Worm (Caenorhabditis elegans) whole organism, late embryonic: Measurements from ENCODE around the gene gop-1.

Experiments
- C38D4.7 ChIP-seq: fragments of 200-800 bp; sonication (Bioruptor generic); optimal IDR thresholded peaks from 2 replicates; lab custom pipeline; 2018; ENCODE audit warnings: mild to moderate bottlenecking, missing genetic modification characterization, moderate library complexity, missing compliant biosample characterization
- F13H6.1 ChIP-seq: sonication (generic microtip); optimal IDR thresholded peaks from 2 replicates; lab custom pipeline; 2016; ENCODE audit warnings: missing genetic modification characterization, missing compliant biosample characterization
- T23F11.4 ChIP-seq: fragments of 200-800 bp; sonication (Bioruptor generic); optimal IDR thresholded peaks from 2 replicates; lab custom pipeline; 2018; ENCODE audit warnings: mild to moderate bottlenecking, missing genetic modification characterization, missing compliant biosample characterization
- ahr-1 ChIP-seq: sonication (generic microtip); optimal IDR thresholded peaks from 2 replicates; lab custom pipeline; 2016; ENCODE audit warnings: missing genetic modification characterization, missing compliant biosample characterization
- ceh-14 ChIP-seq: sonication (generic microtip); optimal IDR thresholded peaks from 2 replicates; lab custom pipeline; 2016; ENCODE audit warnings: missing genotype, missing genetic modification characterization, missing compliant biosample characterization
- ceh-19 ChIP-seq: fragments of 200-800 bp; sonication (Bioruptor generic); optimal IDR thresholded peaks from 2 replicates; lab custom pipeline; 2018; ENCODE audit warnings: mild to moderate bottlenecking, missing genetic modification characterization, missing compliant biosample characterization
- ceh-30 ChIP-seq: fragments of 150-350 bp; optimal IDR thresholded peaks from 2 replicates; lab custom pipeline; 2014; ENCODE audit warnings: missing biosample characterization, missing genetic modification characterization
- ceh-31 ChIP-seq: sonication (generic microtip); optimal IDR thresholded peaks from 2 replicates; lab custom pipeline; 2016; ENCODE audit warnings: missing genetic modification characterization, missing compliant biosample characterization
- ceh-34 ChIP-seq: sonication (generic microtip); optimal IDR thresholded peaks from 2 replicates; lab custom pipeline; 2016; ENCODE audit warnings: mild to moderate bottlenecking, missing genetic modification characterization, missing compliant biosample characterization
- ceh-45 ChIP-seq: fragments of 200-800 bp; sonication (Bioruptor generic); IDR thresholded peaks from 2 replicates; pipeline ENCODE4 v1.3.6; 2022; ENCODE audit warnings: missing genetic modification reagents, missing genetic modification characterization, missing compliant biosample characterization
- ceh-48 ChIP-seq: sonication (generic microtip); optimal IDR thresholded peaks from 2 replicates; lab custom pipeline; 2016; ENCODE audit warnings: missing genetic modification characterization, inconsistent platforms, missing compliant biosample characterization
- ceh-6 ChIP-seq: fragments of 200-800 bp; sonication (Bioruptor generic); optimal IDR thresholded peaks from 2 replicates; lab custom pipeline; 2018; ENCODE audit warnings: mild to moderate bottlenecking, missing genetic modification characterization, missing compliant biosample characterization
- ceh-9 ChIP-seq: sonication (generic microtip); optimal IDR thresholded peaks from 2 replicates; lab custom pipeline; 2016; ENCODE audit warnings: mild to moderate bottlenecking, missing genetic modification characterization, inconsistent platforms, missing compliant biosample characterization
- dmd-4 ChIP-seq: sonication (generic microtip); optimal IDR thresholded peaks from 2 replicates; lab custom pipeline; 2016; ENCODE audit warnings: borderline replicate concordance, missing genetic modification characterization, missing compliant biosample characterization
- elt-2 ChIP-seq: sonication (generic microtip); optimal IDR thresholded peaks from 2 replicates; lab custom pipeline; 2016; ENCODE audit warnings: missing genetic modification reagents, missing genetic modification characterization, missing compliant biosample characterization
- ets-4 ChIP-seq: sonication (generic microtip); optimal IDR thresholded peaks from 2 replicates; lab custom pipeline; 2016; ENCODE audit warnings: missing genetic modification characterization, missing compliant biosample characterization
- fkh-6 ChIP-seq: sonication (generic microtip); optimal IDR thresholded peaks from 2 replicates; lab custom pipeline; 2016; ENCODE audit warnings: missing genetic modification characterization, missing compliant biosample characterization
- hlh-30 ChIP-seq: sonication (generic microtip); optimal IDR thresholded peaks from 2 replicates; lab custom pipeline; 2017; ENCODE audit warnings: antibody characterized with exemption, missing genetic modification characterization, missing compliant biosample characterization; ENCODE audit not compliant: insufficient read depth
- hlh-6 ChIP-seq: sonication (generic microtip); optimal IDR thresholded peaks from 2 replicates; lab custom pipeline; 2016; ENCODE audit warnings: missing genotype, missing genetic modification characterization, missing compliant biosample characterization
- lim-6 ChIP-seq: sonication (generic microtip); optimal IDR thresholded peaks from 2 replicates; lab custom pipeline; 2016; ENCODE audit warnings: missing genetic modification characterization, missing compliant biosample characterization
- lin-11 ChIP-seq: fragments of 200-800 bp; sonication (Bioruptor generic); optimal IDR thresholded peaks from 2 replicates; lab custom pipeline; 2018; ENCODE audit warnings: mild to moderate bottlenecking, missing genetic modification characterization, missing compliant biosample characterization
- madf-2 ChIP-seq: sonication (generic microtip); optimal IDR thresholded peaks from 2 replicates; lab custom pipeline; 2017; ENCODE audit warnings: missing genetic modification characterization, missing compliant biosample characterization
- mec-3 ChIP-seq: sonication (generic microtip); optimal IDR thresholded peaks from 2 replicates; lab custom pipeline; 2016; ENCODE audit warnings: borderline replicate concordance, missing genetic modification characterization, missing compliant biosample characterization
- nfya-1 ChIP-seq: sonication (generic microtip); optimal IDR thresholded peaks from 2 replicates; lab custom pipeline; 2017; ENCODE audit warnings: missing genetic modification characterization, mild to moderate bottlenecking, missing compliant biosample characterization, antibody characterized with exemption, moderate library complexity
- nhr-232 ChIP-seq: sonication (generic microtip); optimal IDR thresholded peaks from 2 replicates; lab custom pipeline; 2016; ENCODE audit warnings: missing genetic modification characterization, missing compliant biosample characterization
- npax-4 ChIP-seq: sonication (generic microtip); optimal IDR thresholded peaks from 2 replicates; lab custom pipeline; 2016; ENCODE audit warnings: missing genetic modification characterization, missing compliant biosample characterization
- pha-2 ChIP-seq: sonication (generic microtip); optimal IDR thresholded peaks from 2 replicates; lab custom pipeline; 2017; ENCODE audit warnings: mild to moderate bottlenecking, missing genetic modification characterization, missing compliant biosample characterization
- pqm-1 ChIP-seq: sonication (generic microtip); optimal IDR thresholded peaks from 2 replicates; lab custom pipeline; 2016; ENCODE audit warnings: missing genetic modification characterization, missing compliant biosample characterization
- pros-1 ChIP-seq: fragments of 150-350 bp; optimal IDR thresholded peaks from 2 replicates; lab custom pipeline; 2014; ENCODE audit warnings: missing biosample characterization, missing genetic modification reagents, missing genetic modification characterization
- ref-2 ChIP-seq: sonication (generic microtip); optimal IDR thresholded peaks from 2 replicates; lab custom pipeline; 2016; ENCODE audit warnings: missing genetic modification characterization, missing compliant biosample characterization
- rnt-1 ChIP-seq: sonication (generic microtip); optimal IDR thresholded peaks from 2 replicates; lab custom pipeline; 2016; ENCODE audit warnings: missing genetic modification characterization, missing compliant biosample characterization
- sox-2 ChIP-seq: fragments of 200-800 bp; sonication (Bioruptor generic); IDR thresholded peaks from 2 replicates; pipeline ENCODE4 v1.3.6; 2022; ENCODE audit warnings: missing genetic modification reagents, missing genetic modification characterization, missing compliant biosample characterization
- sox-4 ChIP-seq: sonication (generic microtip); optimal IDR thresholded peaks from 2 replicates; lab custom pipeline; 2017; ENCODE audit warnings: mild to moderate bottlenecking, missing genetic modification characterization, inconsistent platforms, missing compliant biosample characterization
- tbx-2 ChIP-seq: sonication (generic microtip); optimal IDR thresholded peaks from 2 replicates; lab custom pipeline; 2016; ENCODE audit warnings: missing genetic modification characterization, missing compliant biosample characterization
- unc-42 ChIP-seq: sonication (generic microtip); optimal IDR thresholded peaks from 2 replicates; lab custom pipeline; 2016; ENCODE audit warnings: missing genotype, missing genetic modification characterization, missing compliant biosample characterization
- unc-55 ChIP-seq: sonication (generic microtip); optimal IDR thresholded peaks from 2 replicates; lab custom pipeline; 2017; ENCODE audit warnings: missing biosample characterization, missing genetic modification reagents, missing genetic modification characterization
- zip-5 ChIP-seq: sonication (generic microtip); optimal IDR thresholded peaks from 2 replicates; lab custom pipeline; 2016; ENCODE audit warnings: missing genetic modification characterization, missing compliant biosample characterization

gop-1 gene

ce11 chrIII:5274715-5275355, 20.6 kb downstream of the gop-1 start, which contains the start of the genes daf-41 and toc-1:
Gene daf-41, minus strand, starts transcription at chrIII:5274765.
Gene toc-1, plus strand, starts transcription at chrIII:5275251.
- TF ChIP-seq tbx-2 (tag; lab: Kevin White, UChicago) (no peak), elt-2 (no peak), unc-42 (tag; lab: Kevin White, UChicago) (peak; percentile 22), unc-55 (peak; percentile 22), ceh-30 (tag; lab: Kevin White, UChicago) (no peak), T23F11.4 (GFP tag; lab: Kevin White, UChicago) (no peak), mec-3 (no peak), madf-2 (tag; lab: Kevin White, UChicago) (no peak), ceh-48 (peak; percentile 4), C38D4.7 (no peak), ceh-31 (tag; lab: Kevin White, UChicago) (peak; percentile 44), pros-1 (no peak), ceh-6 (GFP tag; lab: Kevin White, UChicago) (no peak), F13H6.1 (tag; lab: Kevin White, UChicago) (no peak), nfya-1 (tag; lab: Kevin White, UChicago) (peak; percentile 23), ets-4 (tag; lab: Kevin White, UChicago) (no peak), ceh-34 (peak; percentile 18), ceh-14 (tag; lab: Kevin White, UChicago) (peak; percentile 49)

ce11 chrIII:5277740-5278139, 23.5 kb downstream of the gop-1 start, which contains the start of gene clk-1:
Gene clk-1, plus strand, starts transcription at chrIII:5277894.
- TF ChIP-seq sox-2 (GFP tag; lab: Robert Waterston, UW) = no peak
- TF ChIP-seq ceh-19 (GFP tag; lab: Kevin White, UChicago) = no peak
- no peak for TF ChIP-seq nhr-232 (tag; lab: Kevin White, UChicago)
- TF ChIP-seq F13H6.1 (tag; lab: Kevin White, UChicago) = no peak
- no peak for TF ChIP-seq hlh-6 (tag; lab: Kevin White, UChicago)
- TF ChIP-seq unc-42 (tag; lab: Kevin White, UChicago) = no peak
- no peak for TF ChIP-seq pqm-1 (tag; lab: Kevin White, UChicago)
- no peak for TF ChIP-seq lin-11
- TF ChIP-seq hlh-30 (tag; lab: Kevin White, UChicago) = no peak
- no peak for TF ChIP-seq sox-4 (tag; lab: Kevin White, UChicago)
- no peak for TF ChIP-seq ceh-30 (tag; lab: Kevin White, UChicago)
- no peak for TF ChIP-seq T23F11.4 (GFP tag; lab: Kevin White, UChicago)
- no peak for TF ChIP-seq rnt-1 (tag; lab: Kevin White, UChicago)
- TF ChIP-seq C38D4.7 = no peak

ce11 chrIII:5280228-5280627, 26.0 kb downstream of the gop-1 start:
- no peak for TF ChIP-seq unc-42 (tag; lab: Kevin White, UChicago)
- no peak for TF ChIP-seq zip-5 (tag; lab: Kevin White, UChicago)
- no peak for TF ChIP-seq dmd-4
- TF ChIP-seq fkh-6 (tag; lab: Kevin White, UChicago) = no peak
- no peak for TF ChIP-seq mec-3
- TF ChIP-seq T23F11.4 (GFP tag; lab: Kevin White, UChicago) = no peak
- no peak for TF ChIP-seq ceh-6 (GFP tag; lab: Kevin White, UChicago)
- TF ChIP-seq nhr-232 (tag; lab: Kevin White, UChicago) = no peak
- no peak for TF ChIP-seq ceh-9 (tag; lab: Kevin White, UChicago)
- no peak for TF ChIP-seq ahr-1 (tag; lab: Kevin White, UChicago)
- no peak for TF ChIP-seq ceh-45
- no peak for TF ChIP-seq lim-6
- no peak for TF ChIP-seq hlh-30 (tag; lab: Kevin White, UChicago)
- TF ChIP-seq ref-2 (tag; lab: Kevin White, UChicago) = no peak
- TF ChIP-seq pha-2 (tag; lab: Kevin White, UChicago) = no peak
- no peak for TF ChIP-seq npax-4 (tag; lab: Kevin White, UChicago)
